Worm (Caenorhabditis elegans) whole organism, L3 larva: ENCODE results near the gene T05C12.9.

Source experiments
- aly-2 ChIP-seq: fragments of 150-350 bp; optimal IDR thresholded peaks from 2 replicates; lab custom pipeline; 2014; ENCODE audit warnings: missing biosample characterization, missing genetic modification characterization
- ceh-82 ChIP-seq: fragments of 150-350 bp; optimal IDR thresholded peaks from 2 replicates; lab custom pipeline; 2014; ENCODE audit warnings: missing biosample characterization, missing genetic modification characterization
- daf-12 ChIP-seq: fragments of 150-350 bp; optimal IDR thresholded peaks from 2 replicates; lab custom pipeline; 2014; ENCODE audit warnings: missing biosample characterization, missing genetic modification reagents, missing genetic modification characterization
- fkh-10 ChIP-seq: sonication (generic microtip); optimal IDR thresholded peaks from 2 replicates; lab custom pipeline; 2017; ENCODE audit warnings: missing biosample characterization, missing genetic modification reagents, missing genetic modification characterization
- fos-1 ChIP-seq: fragments of 150-350 bp; optimal IDR thresholded peaks from 2 replicates; lab custom pipeline; 2014; ENCODE audit warnings: missing biosample characterization, missing genetic modification characterization
- mdl-1 ChIP-seq: fragments of 150-350 bp; optimal IDR thresholded peaks from 2 replicates; lab custom pipeline; 2014; ENCODE audit warnings: missing biosample characterization, missing genetic modification characterization
- nhr-12 ChIP-seq: fragments of 150-350 bp; optimal IDR thresholded peaks from 2 replicates; lab custom pipeline; 2014; ENCODE audit warnings: missing biosample characterization, missing genetic modification characterization
- nhr-237 ChIP-seq: fragments of 150-350 bp; optimal IDR thresholded peaks from 2 replicates; lab custom pipeline; 2014; ENCODE audit warnings: missing biosample characterization, missing genetic modification characterization
- unc-39 ChIP-seq: sonication (generic microtip); optimal IDR thresholded peaks from 4 replicates; lab custom pipeline; 2017; ENCODE audit warnings: missing biosample characterization, missing genetic modification characterization
- unc-62 ChIP-seq: fragments of 150-350 bp; sonication (generic microtip); optimal IDR thresholded peaks from 4 replicates; lab custom pipeline; 2014; ENCODE audit warnings: missing biosample characterization, missing genetic modification reagents, missing genetic modification characterization
- ztf-11 ChIP-seq: fragments of 150-350 bp; optimal IDR thresholded peaks from 2 replicates; lab custom pipeline; 2014; ENCODE audit warnings: missing biosample characterization, missing genetic modification characterization
- ztf-4 ChIP-seq: fragments of 150-350 bp; optimal IDR thresholded peaks from 2 replicates; lab custom pipeline; 2014; ENCODE audit warnings: missing biosample characterization, missing genetic modification characterization

- TF ChIP-seq ceh-82 (tag; lab: Kevin White, UChicago) (no peak), fkh-10 (GFP tag; lab: Kevin White, UChicago) (no peak), mdl-1 (no peak), unc-39 (tag; lab: Kevin White, UChicago) (no peak), unc-62 (no peak), ztf-11 (tag; lab: Kevin White, UChicago) (no peak), nhr-12 (tag; lab: Kevin White, UChicago) (no peak), nhr-237 (no peak), aly-2 (tag; lab: Kevin White, UChicago) (no peak), ztf-4 (tag; lab: Kevin White, UChicago) (no peak), fos-1 (tag; lab: Kevin White, UChicago) (no peak), daf-12 (tag; lab: Kevin White, UChicago) (no peak)
Observed at ce11 chrII:8143278-8143931, 49.6 kb downstream of the T05C12.9 start, which contains the start of the genes ints-11 and rpl-10.
